Worm (Caenorhabditis elegans) whole organism, L3 larva: Measurements from ENCODE around the gene sod-5.

Source experiments
- R02D3.7 ChIP-seq: fragments of 150-350 bp; optimal IDR thresholded peaks from 2 replicates; lab custom pipeline; 2014; ENCODE audit warnings: missing biosample characterization, missing genetic modification characterization
- ZK546.5 ChIP-seq: sonication (generic microtip); optimal IDR thresholded peaks from 2 replicates; lab custom pipeline; 2017; ENCODE audit warnings: missing biosample characterization, missing genetic modification characterization
- aly-2 ChIP-seq: fragments of 150-350 bp; optimal IDR thresholded peaks from 2 replicates; lab custom pipeline; 2014; ENCODE audit warnings: missing biosample characterization, missing genetic modification characterization
- ama-1 ChIP-seq: fragments of 150-350 bp; optimal IDR thresholded peaks from 2 replicates; lab custom pipeline; 2018
- ceh-28 ChIP-seq: fragments of 150-350 bp; optimal IDR thresholded peaks from 2 replicates; lab custom pipeline; 2014; ENCODE audit warnings: missing biosample characterization, missing genetic modification reagents, missing genetic modification characterization
- ceh-82 ChIP-seq: fragments of 150-350 bp; optimal IDR thresholded peaks from 2 replicates; lab custom pipeline; 2014; ENCODE audit warnings: missing biosample characterization, missing genetic modification characterization
- daf-12 ChIP-seq: fragments of 150-350 bp; optimal IDR thresholded peaks from 2 replicates; lab custom pipeline; 2014; ENCODE audit warnings: missing biosample characterization, missing genetic modification reagents, missing genetic modification characterization
- egl-27 ChIP-seq: sonication (generic microtip); optimal IDR thresholded peaks from 4 replicates; lab custom pipeline; 2017; ENCODE audit warnings: missing biosample characterization, missing genetic modification reagents, missing genetic modification characterization
- elt-1 ChIP-seq: fragments of 150-350 bp; optimal IDR thresholded peaks from 2 replicates; lab custom pipeline; 2014; ENCODE audit warnings: missing biosample characterization, missing genetic modification characterization
- elt-2 ChIP-seq: sonication (generic microtip); optimal IDR thresholded peaks from 2 replicates; lab custom pipeline; 2016; ENCODE audit warnings: missing genetic modification reagents, mild to moderate bottlenecking, missing genetic modification characterization, missing compliant biosample characterization
- eor-1 ChIP-seq, 2 experiments: fragments of 150-350 bp; optimal IDR thresholded peaks; 2 replicates each; lab custom pipeline; 2014 to 2018; ENCODE audit warnings: missing biosample characterization in 2 of 2, missing genetic modification characterization in 2 of 2
- fkh-10 ChIP-seq: sonication (generic microtip); optimal IDR thresholded peaks from 2 replicates; lab custom pipeline; 2017; ENCODE audit warnings: missing biosample characterization, missing genetic modification reagents, missing genetic modification characterization
- fkh-2 ChIP-seq: fragments of 150-350 bp; optimal IDR thresholded peaks from 2 replicates; lab custom pipeline; 2014; ENCODE audit warnings: missing biosample characterization, missing genetic modification reagents, missing genetic modification characterization
- fos-1 ChIP-seq: fragments of 150-350 bp; optimal IDR thresholded peaks from 2 replicates; lab custom pipeline; 2014; ENCODE audit warnings: missing biosample characterization, missing genetic modification characterization
- jun-1 ChIP-seq: fragments of 150-350 bp; optimal IDR thresholded peaks from 2 replicates; lab custom pipeline; 2014; ENCODE audit warnings: missing biosample characterization, missing genetic modification reagents, missing genetic modification characterization
- lin-39 ChIP-seq: fragments of 150-350 bp; optimal IDR thresholded peaks from 2 replicates; lab custom pipeline; 2018; ENCODE audit warnings: missing biosample characterization, missing genetic modification reagents, missing genetic modification characterization
- lsy-12 ChIP-seq: sonication (generic microtip); optimal IDR thresholded peaks from 2 replicates; lab custom pipeline; 2016; ENCODE audit warnings: mild to moderate bottlenecking, missing genetic modification characterization, missing compliant biosample characterization
- mdl-1 ChIP-seq: fragments of 150-350 bp; optimal IDR thresholded peaks from 2 replicates; lab custom pipeline; 2014; ENCODE audit warnings: missing biosample characterization, missing genetic modification characterization
- nfya-1 ChIP-seq: sonication (generic microtip); optimal IDR thresholded peaks from 2 replicates; lab custom pipeline; 2017; ENCODE audit warnings: missing genetic modification characterization, mild to moderate bottlenecking, missing compliant biosample characterization, antibody characterized with exemption, moderate library complexity; ENCODE audit not compliant: insufficient read depth
- nhr-11 ChIP-seq: fragments of 150-350 bp; optimal IDR thresholded peaks from 2 replicates; lab custom pipeline; 2014; ENCODE audit warnings: missing biosample characterization, missing genetic modification characterization
- nhr-12 ChIP-seq: fragments of 150-350 bp; optimal IDR thresholded peaks from 2 replicates; lab custom pipeline; 2014; ENCODE audit warnings: missing biosample characterization, missing genetic modification characterization
- nhr-23 ChIP-seq: fragments of 150-350 bp; optimal IDR thresholded peaks from 2 replicates; lab custom pipeline; 2014; ENCODE audit warnings: missing biosample characterization, missing genetic modification reagents, missing genetic modification characterization
- nhr-237 ChIP-seq: fragments of 150-350 bp; optimal IDR thresholded peaks from 2 replicates; lab custom pipeline; 2014; ENCODE audit warnings: missing biosample characterization, missing genetic modification characterization
- nhr-25 ChIP-seq: sonication (generic microtip); optimal IDR thresholded peaks from 2 replicates; lab custom pipeline; 2017; ENCODE audit warnings: missing biosample characterization, missing genetic modification characterization
- nhr-43 ChIP-seq: sonication (generic microtip); optimal IDR thresholded peaks from 2 replicates; lab custom pipeline; 2016; ENCODE audit warnings: mild to moderate bottlenecking, missing genetic modification characterization, missing compliant biosample characterization; ENCODE audit not compliant: poor library complexity, severe bottlenecking
- pha-4 ChIP-seq: fragments of 150-350 bp; optimal IDR thresholded peaks from 2 replicates; lab custom pipeline; 2014; ENCODE audit warnings: missing biosample characterization, missing genetic modification reagents, missing genetic modification characterization
- pqm-1 ChIP-seq: fragments of 150-350 bp; optimal IDR thresholded peaks from 2 replicates; lab custom pipeline; 2017; ENCODE audit warnings: missing biosample characterization, missing genetic modification characterization, inconsistent platforms
- sea-2 ChIP-seq: fragments of 150-350 bp; sonication (generic microtip); optimal IDR thresholded peaks from 4 replicates; lab custom pipeline; 2014; ENCODE audit warnings: missing biosample characterization, missing genetic modification reagents, missing genetic modification characterization
- skn-1 ChIP-seq: fragments of 150-350 bp; optimal IDR thresholded peaks from 2 replicates; lab custom pipeline; 2014; ENCODE audit warnings: missing biosample characterization, missing genetic modification characterization
- snpc-4 ChIP-seq: fragments of 150-350 bp; optimal IDR thresholded peaks from 2 replicates; lab custom pipeline; 2014; ENCODE audit warnings: missing biosample characterization, missing genetic modification characterization
- tbx-2 ChIP-seq: sonication (generic microtip); optimal IDR thresholded peaks from 2 replicates; lab custom pipeline; 2016; ENCODE audit warnings: mild to moderate bottlenecking, missing genetic modification characterization, missing compliant biosample characterization
- unc-62 ChIP-seq: fragments of 150-350 bp; sonication (generic microtip); optimal IDR thresholded peaks from 4 replicates; lab custom pipeline; 2014; ENCODE audit warnings: missing biosample characterization, missing genetic modification reagents, missing genetic modification characterization
- zag-1 ChIP-seq: fragments of 150-350 bp; optimal IDR thresholded peaks from 2 replicates; lab custom pipeline; 2014; ENCODE audit warnings: missing biosample characterization, missing genetic modification characterization
- ztf-11 ChIP-seq: fragments of 150-350 bp; optimal IDR thresholded peaks from 2 replicates; lab custom pipeline; 2014; ENCODE audit warnings: missing biosample characterization, missing genetic modification characterization
- ztf-4 ChIP-seq: fragments of 150-350 bp; optimal IDR thresholded peaks from 2 replicates; lab custom pipeline; 2014; ENCODE audit warnings: missing biosample characterization, missing genetic modification characterization

The sod-5 gene

ce11 chrII:4394438-4394837 lies 23.0 kb upstream of the sod-5 start:
- no peak for TF ChIP-seq nhr-237
- no peak for TF ChIP-seq nhr-12 (tag; lab: Kevin White, UChicago)
- TF ChIP-seq aly-2 (tag; lab: Kevin White, UChicago) = no peak
- no peak for TF ChIP-seq tbx-2 (tag; lab: Kevin White, UChicago)
- no peak for TF ChIP-seq nhr-11 (tag; lab: Kevin White, UChicago)
- no peak for TF ChIP-seq pqm-1 (tag; lab: Kevin White, UChicago)
- no peak for TF ChIP-seq unc-62 (GFP tag; lab: Kevin White, UChicago)
- TF ChIP-seq jun-1 (tag; lab: Kevin White, UChicago) = no peak
- TF ChIP-seq fkh-2 (tag; lab: Kevin White, UChicago) = no peak
- TF ChIP-seq ZK546.5 (tag; lab: Kevin White, UChicago) = no peak
- no peak for TF ChIP-seq ceh-82 (tag; lab: Kevin White, UChicago)
- no peak for TF ChIP-seq ztf-4 (tag; lab: Kevin White, UChicago)
- TF ChIP-seq mdl-1 (tag; lab: Kevin White, UChicago) = no peak
- no peak for TF ChIP-seq fos-1 (tag; lab: Kevin White, UChicago)
- no peak for TF ChIP-seq nhr-23
- TF ChIP-seq R02D3.7 (tag; lab: Kevin White, UChicago) = no peak
- TF ChIP-seq ztf-11 (tag; lab: Kevin White, UChicago) = no peak

- TF ChIP-seq nhr-12 (tag; lab: Kevin White, UChicago) (no peak), eor-1 (tag; optimal IDR thresholded peaks at IDR 0.05; lab: Kevin White, UChicago) (no peak), nhr-43 (tag; lab: Kevin White, UChicago) (no peak), ceh-82 (tag; lab: Kevin White, UChicago) (no peak), pha-4 (tag; lab: Kevin White, UChicago) (no peak), ceh-28 (tag; lab: Kevin White, UChicago) (no peak)
These were observed 12.1 kb upstream of the sod-5 start, which contains the start of gene ZK430.5 for ce11 chrII:4405358-4405757. ZK430.5 (plus strand) TSS chrII:4405658.

ce11 chrII:4409650-4410049 lies 7.8 kb upstream of the sod-5 start:
- TF ChIP-seq daf-12 (tag; lab: Kevin White, UChicago) (no peak), nfya-1 (tag; lab: Kevin White, UChicago) (peak; percentile 90)

ce11 chrII:4419956-4420355 lies 2.5 kb downstream of the sod-5 start, which contains the start of gene bpnt-1:
bpnt-1 (plus strand) TSS chrII:4420256.
- no peak for TF ChIP-seq fkh-10 (GFP tag; lab: Kevin White, UChicago)
- TF ChIP-seq ceh-28 (tag; lab: Kevin White, UChicago) = peak; percentile 14

- TF ChIP-seq nhr-25 (tag; lab: Kevin White, UChicago) (no peak), zag-1 (tag; lab: Kevin White, UChicago) (no peak), nfya-1 (tag; lab: Kevin White, UChicago) (no peak), snpc-4 (tag; lab: Kevin White, UChicago) (no peak), pha-4 (tag; lab: Kevin White, UChicago) (no peak), daf-12 (tag; lab: Kevin White, UChicago) (no peak), nhr-43 (tag; lab: Kevin White, UChicago) (no peak), elt-1 (tag; lab: Kevin White, UChicago) (no peak), lsy-12 (tag; lab: Kevin White, UChicago) (no peak)
These were observed 7.4 kb downstream of the sod-5 start, which contains the start of the genes dcaf-13 and toe-1 for ce11 chrII:4424807-4425206. dcaf-13 (minus strand) TSS chrII:4424902. toe-1 (plus strand) TSS chrII:4425167.

- TF ChIP-seq nhr-25 (tag; lab: Kevin White, UChicago) = no peak
- TF ChIP-seq skn-1 (tag; lab: Kevin White, UChicago) = no peak
- no peak for TF ChIP-seq egl-27 (tag; lab: Kevin White, UChicago)
- no peak for TF ChIP-seq lin-39 (tag; lab: Kevin White, UChicago)
- TF ChIP-seq lsy-12 (tag; lab: Kevin White, UChicago) = no peak
- TF ChIP-seq sea-2 (GFP tag; lab: Kevin White, UChicago) = no peak
- no peak for TF ChIP-seq elt-2 (tag; lab: Kevin White, UChicago)
- no peak for TF ChIP-seq eor-1 (tag; optimal IDR thresholded peaks at IDR 0.05; lab: Kevin White, UChicago)
- TF ChIP-seq nhr-11 (tag; lab: Kevin White, UChicago) = no peak
- TF ChIP-seq nhr-23 = no peak
- TF ChIP-seq nhr-12 (tag; lab: Kevin White, UChicago) = no peak
- TF ChIP-seq ceh-28 (tag; lab: Kevin White, UChicago) = no peak
- TF ChIP-seq fos-1 (tag; lab: Kevin White, UChicago) = no peak
- no peak for TF ChIP-seq jun-1 (tag; lab: Kevin White, UChicago)
- TF ChIP-seq ama-1 = no peak
These were observed 10.7 kb downstream of the sod-5 start for ce11 chrII:4428121-4428520.
